Worm (Caenorhabditis elegans) whole organism, midembryonic: ENCODE data around the gene F46B3.7.

Source experiments
- T22C8.4 ChIP-seq: fragments of 200-800 bp; sonication (Bioruptor generic); IDR thresholded peaks from 2 replicates; pipeline ENCODE4 v1.3.6; 2022; ENCODE audit warnings: missing genetic modification characterization, missing compliant biosample characterization
- cog-1 ChIP-seq: sonication (generic microtip); optimal IDR thresholded peaks from 2 replicates; lab custom pipeline; 2016; ENCODE audit warnings: missing genetic modification characterization, missing compliant biosample characterization
- flt-1 ChIP-seq: fragments of 200-800 bp; sonication (Bioruptor generic); IDR thresholded peaks from 2 replicates; pipeline ENCODE4 v1.3.6; 2022; ENCODE audit warnings: missing genetic modification characterization, missing compliant biosample characterization
- klf-2 ChIP-seq: fragments of 200-800 bp; sonication (Bioruptor generic); conservative IDR thresholded peaks from 2 replicates; pipeline ENCODE4 v1.3.6; 2022; ENCODE audit warnings: missing genetic modification reagents, missing genetic modification characterization, missing compliant biosample characterization
- med-1 ChIP-seq: sonication (generic microtip); optimal IDR thresholded peaks from 2 replicates; lab custom pipeline; 2017; ENCODE audit warnings: missing genetic modification characterization, mild to moderate bottlenecking, missing compliant biosample characterization, antibody characterized with exemption, missing genetic modification reagents; ENCODE audit not compliant: insufficient read depth
- ref-1 ChIP-seq: fragments of 200-800 bp; sonication (Bioruptor generic); conservative IDR thresholded peaks from 2 replicates; pipeline ENCODE4 v1.3.6; 2022; ENCODE audit warnings: missing genetic modification reagents, missing genetic modification characterization, missing compliant biosample characterization
- tab-1 ChIP-seq: fragments of 200-800 bp; sonication (Bioruptor generic); IDR thresholded peaks from 2 replicates; pipeline ENCODE4 v1.3.6; 2022; ENCODE audit warnings: missing genetic modification characterization, missing compliant biosample characterization
- ztf-23 ChIP-seq: fragments of 200-800 bp; sonication (Bioruptor generic); IDR thresholded peaks from 2 replicates; pipeline ENCODE4 v1.3.6; 2022; ENCODE audit warnings: missing genetic modification reagents, missing genetic modification characterization, missing compliant biosample characterization
- ztf-29 ChIP-seq: fragments of 200-800 bp; sonication (Bioruptor generic); IDR thresholded peaks from 2 replicates; pipeline ENCODE4 v1.3.6; 2022; ENCODE audit warnings: missing genetic modification reagents, missing genetic modification characterization, missing compliant biosample characterization

F46B3.7 gene

DNA sequence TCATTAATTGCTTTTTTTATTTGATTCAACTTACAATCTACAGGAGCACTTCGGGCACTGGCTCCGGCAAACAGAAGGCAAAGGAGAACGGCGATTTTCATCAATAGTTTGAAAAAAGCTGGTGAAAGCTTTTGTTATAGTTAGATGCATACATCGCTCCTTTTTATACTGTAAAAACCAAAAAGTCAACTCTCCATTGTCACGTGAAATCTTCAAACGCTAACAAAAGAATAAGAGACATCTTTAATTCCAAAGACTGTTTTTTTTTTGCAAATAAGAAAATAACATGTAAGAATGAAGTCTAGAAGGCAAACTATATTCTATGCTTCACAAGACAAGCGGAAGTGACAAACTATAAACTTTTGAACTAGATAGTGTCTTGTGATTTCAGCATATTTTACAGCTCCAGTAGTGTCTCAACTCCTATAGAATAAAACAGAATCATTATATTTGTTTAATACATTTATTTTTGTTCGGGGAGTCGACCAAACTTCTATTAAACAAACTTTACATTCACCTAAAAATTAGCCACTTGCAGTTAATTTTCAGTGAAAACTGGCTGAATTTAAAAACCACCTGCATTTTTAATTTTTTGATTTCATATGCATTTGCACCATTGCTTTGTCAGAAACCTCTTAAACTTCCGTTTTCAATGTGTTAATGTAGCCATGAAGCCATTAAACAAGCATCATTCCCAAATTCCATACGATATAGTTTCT, 7.7 kb upstream of the F46B3.7 start, which contains the start of the genes F46B3.9 and srz-18:
F46B3.9 (minus strand) TSS at position 101 of the 719 bp plus-strand sequence.
srz-18 (plus strand) TSS at position 669 of the 719 bp plus-strand sequence.
- TF ChIP-seq med-1 (GFP tag; lab: Kevin White, UChicago) (no peak), ref-1 (GFP tag; lab: Robert Waterston, UW) (no peak), cog-1 (no peak), flt-1 (GFP tag; lab: Robert Waterston, UW) (no peak), tab-1 (GFP tag; lab: Robert Waterston, UW) (no peak), ztf-29 (no peak), T22C8.4 (GFP tag; lab: Robert Waterston, UW) (no peak), klf-2 (GFP tag; lab: Robert Waterston, UW) (no peak), ztf-23 (GFP tag; lab: Robert Waterston, UW) (no peak)

- no peak for TF ChIP-seq ztf-29
Measured at ce11 chrV:20625260-20625659, 6.7 kb upstream of the F46B3.7 start.

ce11 chrV:20623060-20623459, 4.5 kb upstream of the F46B3.7 start, which contains the start of gene F46B3.8:
Gene F46B3.8 (minus strand): TSS chrV:20623160.
- no peak for TF ChIP-seq ztf-29
- TF ChIP-seq ztf-23 (GFP tag; lab: Robert Waterston, UW) = no peak
- no peak for TF ChIP-seq med-1 (GFP tag; lab: Kevin White, UChicago)
- TF ChIP-seq cog-1 = no peak
- TF ChIP-seq tab-1 (GFP tag; lab: Robert Waterston, UW) = no peak
- no peak for TF ChIP-seq ref-1 (GFP tag; lab: Robert Waterston, UW)
- TF ChIP-seq flt-1 (GFP tag; lab: Robert Waterston, UW) = no peak
- no peak for TF ChIP-seq klf-2 (GFP tag; lab: Robert Waterston, UW)
- no peak for TF ChIP-seq T22C8.4 (GFP tag; lab: Robert Waterston, UW)

DNA sequence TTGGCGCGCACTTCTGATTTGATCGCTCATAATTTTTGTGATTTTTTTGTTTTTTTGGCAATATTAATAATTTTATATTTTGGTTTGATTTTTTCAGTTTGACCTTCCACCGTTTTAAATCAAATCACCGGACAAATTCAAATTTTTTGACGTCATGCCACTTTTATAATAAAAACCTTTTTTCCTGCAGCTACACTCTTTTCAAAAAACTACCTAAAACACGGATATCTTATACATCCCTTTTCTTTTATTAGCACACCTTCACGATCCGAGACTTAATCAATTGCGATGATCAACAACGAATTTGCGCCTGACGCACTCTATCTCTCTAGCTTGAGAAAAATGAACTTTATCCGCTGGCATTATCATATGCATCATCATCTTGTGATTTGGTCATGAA, 9.0 kb downstream of the F46B3.7 start, which contains the start of gene grd-2:
grd-2 (plus strand) TSS at position 301 of the 400 bp plus-strand sequence.
- TF ChIP-seq klf-2 (GFP tag; lab: Robert Waterston, UW) (no peak), tab-1 (GFP tag; lab: Robert Waterston, UW) (no peak), cog-1 (no peak), ref-1 (GFP tag; lab: Robert Waterston, UW) (no peak), flt-1 (GFP tag; lab: Robert Waterston, UW) (no peak), ztf-23 (GFP tag; lab: Robert Waterston, UW) (no peak), T22C8.4 (GFP tag; lab: Robert Waterston, UW) (no peak), ztf-29 (no peak), med-1 (GFP tag; lab: Kevin White, UChicago) (no peak)

DNA sequence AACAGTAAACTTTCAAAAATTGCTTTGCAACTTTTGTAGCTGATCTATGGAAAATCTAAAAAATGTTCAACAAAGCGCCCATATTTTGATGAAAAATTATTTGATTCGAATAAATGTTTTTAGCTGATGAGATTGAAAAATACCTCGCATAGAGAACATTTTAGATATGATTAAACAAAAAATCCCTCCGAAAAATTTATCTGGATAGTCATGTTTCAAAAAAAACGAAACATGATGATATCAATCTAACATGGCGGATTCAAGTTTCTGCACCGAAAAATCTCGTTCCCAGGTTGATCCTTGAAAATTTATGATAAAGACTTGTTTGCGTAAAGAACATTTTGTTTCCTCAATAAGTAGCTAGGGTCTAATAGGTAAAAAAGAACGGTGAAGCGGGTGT, 9.8 kb downstream of the F46B3.7 start, which contains the start of gene ttr-12:
ttr-12 (minus strand) TSS at position 101 of the 400 bp plus-strand sequence.
- TF ChIP-seq flt-1 (GFP tag; lab: Robert Waterston, UW) (no peak), ztf-29 (no peak), tab-1 (GFP tag; lab: Robert Waterston, UW) (no peak), med-1 (GFP tag; lab: Kevin White, UChicago) (no peak), T22C8.4 (GFP tag; lab: Robert Waterston, UW) (no peak), ref-1 (GFP tag; lab: Robert Waterston, UW) (no peak), klf-2 (GFP tag; lab: Robert Waterston, UW) (no peak), cog-1 (no peak), ztf-23 (GFP tag; lab: Robert Waterston, UW) (no peak)

- no peak for TF ChIP-seq flt-1 (GFP tag; lab: Robert Waterston, UW)
- no peak for TF ChIP-seq med-1 (GFP tag; lab: Kevin White, UChicago)
- TF ChIP-seq ref-1 (GFP tag; lab: Robert Waterston, UW) = no peak
- TF ChIP-seq T22C8.4 (GFP tag; lab: Robert Waterston, UW) = no peak
- TF ChIP-seq cog-1 = no peak
Measured at ce11 chrV:20606617-20607016, 11.9 kb downstream of the F46B3.7 start, which contains the start of gene F46B3.23. Gene F46B3.23 (minus strand): TSS chrV:20606717.

ce11 chrV:20604606-20605155, 13.9 kb downstream of the F46B3.7 start, which contains the start of gene ttr-57:
Gene ttr-57 (plus strand): TSS chrV:20605105.
- no peak for TF ChIP-seq flt-1 (GFP tag; lab: Robert Waterston, UW)
- no peak for TF ChIP-seq cog-1
- no peak for TF ChIP-seq tab-1 (GFP tag; lab: Robert Waterston, UW)
- TF ChIP-seq ztf-23 (GFP tag; lab: Robert Waterston, UW) = no peak
- no peak for TF ChIP-seq ztf-29
- TF ChIP-seq klf-2 (GFP tag; lab: Robert Waterston, UW) = no peak
- TF ChIP-seq ref-1 (GFP tag; lab: Robert Waterston, UW) = no peak

ce11 chrV:20603014-20603413, 15.5 kb downstream of the F46B3.7 start, which contains the start of gene ttr-11:
Gene ttr-11 (plus strand): TSS chrV:20603314.
- no peak for TF ChIP-seq tab-1 (GFP tag; lab: Robert Waterston, UW)
- no peak for TF ChIP-seq flt-1 (GFP tag; lab: Robert Waterston, UW)
- TF ChIP-seq klf-2 (GFP tag; lab: Robert Waterston, UW) = no peak

DNA sequence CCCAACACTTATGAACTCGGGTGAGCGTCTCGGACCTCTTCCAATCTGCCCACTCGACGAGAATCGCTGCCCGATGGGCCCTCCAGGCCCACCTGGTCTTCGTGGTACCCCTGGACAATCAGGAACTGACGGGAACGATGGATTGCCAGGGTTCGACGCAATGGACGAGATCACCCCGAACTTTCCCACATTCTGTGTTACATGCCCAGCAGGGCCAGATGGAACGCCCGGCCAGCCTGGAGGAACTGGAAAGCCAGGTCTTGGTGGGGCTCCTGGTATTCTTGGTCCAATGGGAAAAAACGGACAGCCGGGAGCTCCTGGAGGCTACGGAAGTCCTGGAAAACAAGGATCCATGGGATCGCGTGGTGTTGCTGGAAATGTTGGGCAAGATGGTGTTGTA, 17.8 kb downstream of the F46B3.7 start:
- no peak for TF ChIP-seq med-1 (GFP tag; lab: Kevin White, UChicago)
- TF ChIP-seq klf-2 (GFP tag; lab: Robert Waterston, UW) = no peak
- no peak for TF ChIP-seq tab-1 (GFP tag; lab: Robert Waterston, UW)
- TF ChIP-seq ref-1 (GFP tag; lab: Robert Waterston, UW) = no peak
- TF ChIP-seq ztf-23 (GFP tag; lab: Robert Waterston, UW) = no peak
- TF ChIP-seq cog-1 = no peak
- no peak for TF ChIP-seq flt-1 (GFP tag; lab: Robert Waterston, UW)
- TF ChIP-seq T22C8.4 (GFP tag; lab: Robert Waterston, UW) = no peak
- TF ChIP-seq ztf-29 = no peak
